Worm (Caenorhabditis elegans): ENCODE measurements around the gene pfas-1.

The pfas-1 gene

DNA sequence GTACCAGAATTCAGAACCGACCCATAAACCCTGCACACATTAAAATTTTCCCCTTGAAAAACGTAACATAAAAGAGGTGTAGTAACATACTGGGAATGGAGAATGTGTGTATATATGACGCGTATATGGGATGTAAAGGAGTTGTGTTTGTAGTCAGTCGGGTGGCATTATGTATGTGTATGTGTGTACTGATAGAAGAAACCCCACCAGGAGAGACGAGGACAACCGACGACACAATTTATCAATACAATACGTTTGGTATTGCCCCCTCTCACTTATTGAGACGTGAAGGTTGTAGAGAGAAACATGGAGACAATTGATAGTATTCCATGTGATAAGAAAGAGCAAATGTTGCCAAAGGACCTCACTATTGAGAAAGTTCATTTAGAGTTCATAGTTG lies 25.0 kb upstream of the pfas-1 start (continued):
- TF ChIP-seq daf-16 (GFP tag; optimal IDR thresholded peaks at IDR 0.05): no peak
- peak; percentile 56 for TF ChIP-seq daf-16 (tag; optimal IDR thresholded peaks at IDR 0.05)
- no peak for TF ChIP-seq daf-19 (GFP tag; conservative IDR thresholded peaks at IDR 0.05)
- TF ChIP-seq zip-11 (GFP tag; IDR thresholded peaks at IDR 0.05): no peak
- TF ChIP-seq daf-8 (GFP tag; IDR thresholded peaks at IDR 0.05): no peak
- TF ChIP-seq dpl-1 (GFP tag; optimal IDR thresholded peaks at IDR 0.05): no peak
- no peak for TF ChIP-seq vab-7 (GFP tag; IDR thresholded peaks at IDR 0.05)
- TF ChIP-seq nhr-76 (tag; optimal IDR thresholded peaks at IDR 0.05): no peak
- no peak for TF ChIP-seq ceh-28 (tag; optimal IDR thresholded peaks at IDR 0.05)
- TF ChIP-seq nhr-42 (GFP tag; IDR thresholded peaks at IDR 0.05): no peak
- TF ChIP-seq nhr-11 (tag; optimal IDR thresholded peaks at IDR 0.05): no peak
- no peak for TF ChIP-seq lir-3 (tag; optimal IDR thresholded peaks at IDR 0.05)
- no peak for TF ChIP-seq ama-1 (optimal IDR thresholded peaks at IDR 0.05)
- no peak for TF ChIP-seq unc-130 (GFP tag; optimal IDR thresholded peaks at IDR 0.05)
- TF ChIP-seq hlh-30 (tag; optimal IDR thresholded peaks at IDR 0.05; ENCODE audit: insufficient read depth): no peak
- no peak for TF ChIP-seq arid-1 (GFP tag; conservative IDR thresholded peaks at IDR 0.05)
- no peak for TF ChIP-seq nhr-48 (tag; optimal IDR thresholded peaks at IDR 0.05)
- TF ChIP-seq rbr-2 (tag; optimal IDR thresholded peaks at IDR 0.05): no peak
- TF ChIP-seq egl-43 (GFP tag; IDR thresholded peaks at IDR 0.05): no peak
- no peak for TF ChIP-seq F44E2.7 (GFP tag; IDR thresholded peaks at IDR 0.05)
- TF ChIP-seq aha-1 (tag): peak; percentile 66

DNA sequence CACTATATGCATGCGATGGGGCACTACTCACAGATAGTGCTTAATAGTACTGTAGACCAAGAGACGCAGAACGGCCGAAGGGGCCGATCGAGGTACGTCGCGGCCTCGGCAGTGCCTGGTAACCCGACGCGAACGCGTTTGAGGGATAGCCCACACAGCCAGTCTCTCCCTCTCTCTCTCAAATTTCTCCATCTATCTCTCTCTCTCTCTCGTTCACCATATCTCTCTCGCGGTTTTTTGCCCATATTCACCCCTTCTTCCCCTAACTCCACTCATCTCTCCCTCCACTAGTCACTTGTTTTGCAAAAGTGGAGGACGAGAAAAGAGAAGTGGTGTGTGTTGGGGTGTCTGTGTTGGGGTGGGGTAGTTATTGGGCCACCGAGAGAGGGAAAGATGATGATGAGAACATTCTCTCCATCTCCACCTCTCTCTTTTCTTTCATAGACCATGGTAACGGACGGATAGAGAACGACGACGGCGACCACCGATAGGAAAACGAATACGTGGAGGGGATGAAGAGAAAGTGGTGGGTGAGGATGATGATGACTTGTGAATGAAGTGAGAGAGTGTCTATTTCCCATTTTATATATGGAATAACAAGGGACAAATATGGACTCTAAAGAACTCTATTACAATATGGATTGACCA lies 23.8 kb upstream of the pfas-1 start:
- TF ChIP-seq nhr-42 (GFP tag; IDR thresholded peaks at IDR 0.05) (no peak), hmg-1.1 (GFP tag; IDR thresholded peaks at IDR 0.05) (peak; percentile 62; the same call in 1 of the 2 replicates), fkh-10 (GFP tag; optimal IDR thresholded peaks at IDR 0.05) (no peak), ceh-20 (GFP tag; IDR thresholded peaks at IDR 0.05) (no peak), fos-1 (tag; optimal IDR thresholded peaks at IDR 0.05) (no peak), F26F4.8 (GFP tag; conservative IDR thresholded peaks at IDR 0.05) (no peak), mep-1 (tag; optimal IDR thresholded peaks at IDR 0.05) (peak; percentile 59), mdl-1 (tag; optimal IDR thresholded peaks at IDR 0.05) (peak; percentile 26 to 78), hlh-30 (tag; optimal IDR thresholded peaks at IDR 0.05; ENCODE audit: insufficient read depth) (peak; percentile 46), rbr-2 (tag; optimal IDR thresholded peaks at IDR 0.05) (peak; percentile 70), Y48G9A.11 (GFP tag; IDR thresholded peaks at IDR 0.05) (no peak), mxl-3 (GFP tag; optimal IDR thresholded peaks at IDR 0.05) (peak; percentile 22), ceh-28 (tag; optimal IDR thresholded peaks at IDR 0.05) (no peak), nhr-11 (tag; optimal IDR thresholded peaks at IDR 0.05) (peak; percentile 19), set-16 (GFP tag; IDR thresholded peaks at IDR 0.05) (peak; percentile 63), arid-1 (GFP tag; conservative IDR thresholded peaks at IDR 0.05) (no peak), unc-62 (GFP tag; optimal IDR thresholded peaks at IDR 0.05 in 1 of 2) (peak in 1 of 2 experiments; percentile 82), unc-62 (tag; optimal IDR thresholded peaks at IDR 0.05) (no peak), Y75B8A.6 (GFP tag; IDR thresholded peaks at IDR 0.05) (no peak), nhr-6 (tag; optimal IDR thresholded peaks at IDR 0.05) (no peak), hlh-11 (tag; optimal IDR thresholded peaks at IDR 0.05) (peak; percentile 59), nhr-25 (tag; optimal IDR thresholded peaks at IDR 0.05; ENCODE audit: borderline replicate concordance, insufficient read depth) (peak; percentile 66), ceh-62 (tag; optimal IDR thresholded peaks at IDR 0.05) (no peak), F10B5.3 (tag; optimal IDR thresholded peaks at IDR 0.05) (no peak), nhr-28 (tag; optimal IDR thresholded peaks at IDR 0.05) (peak; percentile 39), lin-29 (GFP tag; IDR thresholded peaks at IDR 0.05) (no peak), nhr-237 (tag; optimal IDR thresholded peaks at IDR 0.05) (no peak), daf-19 (GFP tag; conservative IDR thresholded peaks at IDR 0.05) (no peak), nhr-77 (tag; optimal IDR thresholded peaks at IDR 0.05) (no peak), egl-27 (tag; optimal IDR thresholded peaks at IDR 0.05) (no peak), ceh-44 (GFP tag; IDR thresholded peaks at IDR 0.05) (no peak), sdz-12 (GFP tag; optimal IDR thresholded peaks at IDR 0.05) (no peak), Y105C5A.15 (GFP tag; IDR thresholded peaks at IDR 0.05) (no peak)

All from whole organism, L4 larva.